Fruit fly (Drosophila melanogaster) whole organism, prepupa: Measurements from ENCODE around the gene CG13058.

ENCODE experiments used
- Blimp-1 ChIP-seq: fragments of 200-800 bp; sonication (Bioruptor generic); optimal IDR thresholded peaks from 3 replicates; lab custom pipeline; 2017; ENCODE audit warnings: missing biosample characterization, missing genetic modification characterization, mild to moderate bottlenecking, moderate library complexity, missing genetic modification reagents
- CG10631 ChIP-seq: fragments of 200-800 bp; sonication (Bioruptor generic); optimal IDR thresholded peaks from 2 replicates; lab custom pipeline; 2016; ENCODE audit warnings: missing biosample characterization, missing genetic modification characterization
- CG10669 ChIP-seq: fragments of 200-800 bp; sonication (Bioruptor generic); optimal IDR thresholded peaks from 3 replicates; lab custom pipeline; 2018; ENCODE audit warnings: missing biosample characterization, mild to moderate bottlenecking, missing genetic modification characterization, moderate library complexity
- CG11294 ChIP-seq: fragments of 200-800 bp; sonication (Bioruptor generic); IDR thresholded peaks from 2 replicates; pipeline ENCODE4 v1.3.6; 2022; ENCODE audit warnings: missing biosample characterization, missing genetic modification characterization
- CG11762 ChIP-seq: fragments of 200-800 bp; sonication (Bioruptor generic); optimal IDR thresholded peaks from 3 replicates; lab custom pipeline; 2016; ENCODE audit warnings: missing biosample characterization, missing genetic modification characterization; ENCODE audit not compliant: insufficient read depth
- CG15336 ChIP-seq: fragments of 200-800 bp; sonication (Bioruptor generic); IDR thresholded peaks from 2 replicates; pipeline ENCODE4 v1.3.6; 2022; ENCODE audit warnings: missing biosample characterization, missing genetic modification characterization
- CG16779 ChIP-seq: fragments of 200-800 bp; sonication (Bioruptor generic); optimal IDR thresholded peaks from 3 replicates; lab custom pipeline; 2017; ENCODE audit warnings: missing biosample characterization, mild to moderate bottlenecking, missing genetic modification characterization
- CG31627 ChIP-seq: fragments of 200-800 bp; sonication (Bioruptor generic); optimal IDR thresholded peaks from 3 replicates; lab custom pipeline; 2016; ENCODE audit warnings: missing biosample characterization, missing genetic modification characterization
- CG32006 ChIP-seq: fragments of 200-800 bp; sonication (Bioruptor generic); optimal IDR thresholded peaks from 3 replicates; lab custom pipeline; 2017; ENCODE audit warnings: missing biosample characterization, mild to moderate bottlenecking, missing genetic modification characterization
- CG34406 ChIP-seq: fragments of 200-800 bp; sonication (Bioruptor generic); optimal IDR thresholded peaks from 3 replicates; lab custom pipeline; 2016; ENCODE audit warnings: missing biosample characterization, missing genetic modification characterization
- CG3919 ChIP-seq: fragments of 200-800 bp; sonication (Bioruptor generic); optimal IDR thresholded peaks from 3 replicates; lab custom pipeline; 2016; ENCODE audit warnings: missing biosample characterization, missing genetic modification characterization
- CG4318 ChIP-seq: fragments of 200-800 bp; sonication (Bioruptor generic); optimal IDR thresholded peaks from 3 replicates; lab custom pipeline; 2017; ENCODE audit warnings: missing biosample characterization, mild to moderate bottlenecking, missing genetic modification characterization
- CG6276 ChIP-seq: fragments of 200-800 bp; sonication (Bioruptor generic); optimal IDR thresholded peaks from 2 replicates; lab custom pipeline; 2017; ENCODE audit warnings: missing biosample characterization, mild to moderate bottlenecking, missing genetic modification characterization
- CG6808 ChIP-seq: fragments of 200-800 bp; sonication (Bioruptor generic); optimal IDR thresholded peaks from 3 replicates; lab custom pipeline; 2017; ENCODE audit warnings: missing biosample characterization, missing genetic modification characterization, mild to moderate bottlenecking, moderate library complexity, missing genetic modification reagents
- CG6854 ChIP-seq: fragments of 200-800 bp; sonication (Bioruptor generic); optimal IDR thresholded peaks from 2 replicates; lab custom pipeline; 2017; ENCODE audit warnings: missing biosample characterization, mild to moderate bottlenecking, missing genetic modification characterization
- CG7368 ChIP-seq: fragments of 200-800 bp; sonication (Bioruptor generic); optimal IDR thresholded peaks from 3 replicates; lab custom pipeline; 2016; ENCODE audit warnings: missing biosample characterization, missing genetic modification characterization
- CG8119 ChIP-seq: fragments of 200-800 bp; sonication (Bioruptor generic); IDR thresholded peaks from 3 replicates; pipeline ENCODE4 v1.3.6; 2022; ENCODE audit warnings: missing biosample characterization, missing genetic modification characterization
- CG8319 ChIP-seq: fragments of 200-800 bp; sonication (Bioruptor generic); optimal IDR thresholded peaks from 3 replicates; lab custom pipeline; 2016; ENCODE audit warnings: missing biosample characterization, missing genetic modification characterization
- CG8632 ChIP-seq: fragments of 200-800 bp; sonication (Bioruptor generic); optimal IDR thresholded peaks from 3 replicates; lab custom pipeline; 2016; ENCODE audit warnings: missing biosample characterization, missing genetic modification characterization
- Eip78C ChIP-seq: fragments of 200-800 bp; sonication (Bioruptor generic); peaks from one replicate; lab custom pipeline; 2016; ENCODE audit warnings: missing biosample characterization, missing genetic modification characterization
- Eip93F ChIP-seq: fragments of 200-800 bp; sonication (Bioruptor generic); optimal IDR thresholded peaks from 2 replicates; lab custom pipeline; 2016; ENCODE audit warnings: missing biosample characterization, mild to moderate bottlenecking, missing genetic modification characterization
- Ets21C ChIP-seq: fragments of 200-800 bp; sonication (Bioruptor generic); optimal IDR thresholded peaks from 3 replicates; lab custom pipeline; 2016; ENCODE audit warnings: missing biosample characterization, missing genetic modification characterization
- Ets96B ChIP-seq: fragments of 200-800 bp; optimal IDR thresholded peaks from 2 replicates; lab custom pipeline; 2019; ENCODE audit warnings: missing biosample characterization, mild to moderate bottlenecking, missing genetic modification characterization, moderate library complexity
- Gug ChIP-seq: fragments of 200-800 bp; sonication (Bioruptor generic); IDR thresholded peaks from 2 replicates; pipeline ENCODE4 v1.3.6; 2022; ENCODE audit warnings: missing biosample characterization, missing genetic modification characterization
- Hr38 ChIP-seq: sonication (Bioruptor generic); optimal IDR thresholded peaks from 2 replicates; lab custom pipeline; 2016; ENCODE audit warnings: missing biosample characterization, missing genetic modification characterization
- Hr39 ChIP-seq: fragments of 200-800 bp; sonication (Bioruptor generic); optimal IDR thresholded peaks from 2 replicates; lab custom pipeline; 2016; ENCODE audit warnings: missing biosample characterization, missing genetic modification characterization
- Lpt ChIP-seq: fragments of 200-800 bp; sonication (Bioruptor generic); optimal IDR thresholded peaks from 3 replicates; lab custom pipeline; 2016; ENCODE audit warnings: missing biosample characterization, missing genetic modification characterization
- Sox102F ChIP-seq: fragments of 200-800 bp; sonication (Bioruptor generic); optimal IDR thresholded peaks from 2 replicates; lab custom pipeline; 2016; ENCODE audit warnings: missing biosample characterization, mild to moderate bottlenecking, missing genetic modification characterization
- Sox14 ChIP-seq: fragments of 200-800 bp; sonication (Bioruptor generic); optimal IDR thresholded peaks from 3 replicates; lab custom pipeline; 2016; ENCODE audit warnings: missing biosample characterization, missing genetic modification characterization
- achi ChIP-seq: fragments of 200-800 bp; sonication (Bioruptor generic); optimal IDR thresholded peaks from 3 replicates; lab custom pipeline; 2016; ENCODE audit warnings: missing biosample characterization, missing genetic modification characterization
- acj6 ChIP-seq: fragments of 200-800 bp; sonication (Bioruptor generic); optimal IDR thresholded peaks from 3 replicates; lab custom pipeline; 2016; ENCODE audit warnings: missing biosample characterization, missing genetic modification characterization
- cyc ChIP-seq: fragments of 200-800 bp; sonication (Bioruptor generic); optimal IDR thresholded peaks from 3 replicates; lab custom pipeline; 2016; ENCODE audit warnings: missing biosample characterization, missing genetic modification characterization
- dac ChIP-seq: fragments of 200-800 bp; sonication (Bioruptor generic); optimal IDR thresholded peaks from 2 replicates; lab custom pipeline; 2017; ENCODE audit warnings: missing biosample characterization, mild to moderate bottlenecking, missing genetic modification characterization
- eg ChIP-seq: fragments of 200-800 bp; sonication (Bioruptor generic); IDR thresholded peaks from 3 replicates; pipeline ENCODE4 v1.3.6; 2022; ENCODE audit warnings: missing biosample characterization, missing genetic modification characterization
- esn ChIP-seq: fragments of 200-800 bp; sonication (Bioruptor generic); optimal IDR thresholded peaks from 2 replicates; lab custom pipeline; 2016; ENCODE audit warnings: missing biosample characterization, mild to moderate bottlenecking, missing genetic modification characterization, moderate library complexity
- fkh ChIP-seq: fragments of 200-800 bp; sonication (Bioruptor generic); optimal IDR thresholded peaks from 3 replicates; lab custom pipeline; 2017; ENCODE audit warnings: missing biosample characterization, mild to moderate bottlenecking, missing genetic modification characterization, moderate library complexity
- lz ChIP-seq: fragments of 200-800 bp; sonication (Bioruptor generic); optimal IDR thresholded peaks from 3 replicates; lab custom pipeline; 2016; ENCODE audit warnings: missing biosample characterization, missing genetic modification characterization
- net ChIP-seq: fragments of 200-800 bp; sonication (Bioruptor generic); optimal IDR thresholded peaks from 3 replicates; lab custom pipeline; 2016; ENCODE audit warnings: missing biosample characterization, missing genetic modification characterization
- pdm3 ChIP-seq: fragments of 200-800 bp; sonication (Bioruptor generic); optimal IDR thresholded peaks from 3 replicates; lab custom pipeline; 2016; ENCODE audit warnings: missing biosample characterization, missing genetic modification characterization
- salr ChIP-seq, 2 experiments: fragments of 200-800 bp; sonication (Bioruptor generic); optimal IDR thresholded peaks; 3 replicates each; lab custom pipeline; 2016 to 2018; ENCODE audit warnings: missing biosample characterization in 2 of 2, missing genetic modification characterization in 2 of 2, mild to moderate bottlenecking in 1 of 2
- spab ChIP-seq: fragments of 200-800 bp; sonication (Bioruptor generic); optimal IDR thresholded peaks from 2 replicates; lab custom pipeline; 2017; ENCODE audit warnings: missing biosample characterization, mild to moderate bottlenecking, missing genetic modification characterization, missing genetic modification reagents
- ss ChIP-seq, 2 experiments: fragments of 200-800 bp; sonication (Bioruptor generic); optimal IDR thresholded peaks; 2 replicates in 1 of 2; 3 replicates in 1 of 2; lab custom pipeline; 2017 to 2018; ENCODE audit warnings: mild to moderate bottlenecking in 2 of 2, missing biosample characterization in 2 of 2, missing genetic modification characterization in 2 of 2, moderate library complexity in 1 of 2
- svp ChIP-seq: fragments of 200-800 bp; sonication (Bioruptor generic); peaks from one replicate; lab custom pipeline; 2016; ENCODE audit warnings: missing biosample characterization, missing genetic modification characterization

Gene CG13058

dm6 chr3L:16368199-16368598, 39.6 kb downstream of the CG13058 start, which contains the start of gene CG4842:
TSS of gene CG4842 (plus strand) at chr3L:16368389.
- TF ChIP-seq CG3919 (GFP tag; lab: Kevin White, UChicago), result no peak
- no peak for TF ChIP-seq Sox14 (GFP tag; lab: Kevin White, UChicago)
- no peak for TF ChIP-seq cyc (GFP tag; lab: Kevin White, UChicago)
- no peak for TF ChIP-seq CG6276 (GFP tag; lab: Kevin White, UChicago)
- peak; percentile 70 for TF ChIP-seq svp (GFP tag; lab: Kevin White, UChicago)

DNA sequence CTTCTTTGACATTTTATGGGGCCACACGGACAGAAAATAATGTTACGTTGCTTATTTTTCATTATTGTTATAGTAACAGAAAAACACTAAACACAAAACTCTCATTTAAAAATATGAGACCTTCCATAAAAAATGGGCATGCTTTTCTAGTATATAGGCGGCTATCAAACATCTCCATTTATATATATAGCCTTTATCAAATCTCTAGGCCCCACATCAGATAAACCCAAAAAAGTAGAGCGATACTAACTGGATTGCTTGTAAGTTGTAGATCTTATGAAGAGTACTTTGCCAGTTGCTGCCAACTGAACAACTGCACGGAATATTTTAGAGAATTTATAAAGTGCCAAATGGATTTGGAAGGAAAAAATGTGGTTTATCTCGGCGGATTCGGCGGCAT, 40.9 kb downstream of the CG13058 start, which contains the start of gene CG18814:
TSS of gene CG18814 (plus strand) at position 301 of the 400 bp plus-strand sequence.
- no peak for TF ChIP-seq CG7368
- no peak for TF ChIP-seq dac (GFP tag; lab: Kevin White, UChicago)
- TF ChIP-seq salr (GFP tag; optimal IDR thresholded peaks at IDR 0.05; lab: Kevin White, UChicago), result no peak
- no peak for TF ChIP-seq CG32006 (GFP tag; lab: Kevin White, UChicago)
- no peak for TF ChIP-seq acj6 (GFP tag; lab: Kevin White, UChicago)
- no peak for TF ChIP-seq esn (GFP tag; lab: Kevin White, UChicago)
- TF ChIP-seq spab (GFP tag; lab: Kevin White, UChicago), result no peak
- no peak for TF ChIP-seq Sox102F (GFP tag; lab: Kevin White, UChicago)
- no peak for TF ChIP-seq Blimp-1 (GFP tag; lab: Kevin White, UChicago)
- TF ChIP-seq CG8319, result no peak
- TF ChIP-seq Eip93F (GFP tag; lab: Kevin White, UChicago), result no peak
- no peak for TF ChIP-seq net (GFP tag; lab: Kevin White, UChicago)
- TF ChIP-seq, all 60 proteins: peak for 0

dm6 chr3L:16377768-16378764, 49.4 kb downstream of the CG13058 start, which contains the start of gene roq:
TSS of gene roq (minus strand) at chr3L:16378566.
- no peak for TF ChIP-seq CG4318 (GFP tag; lab: Kevin White, UChicago)
- no peak for TF ChIP-seq achi
- TF ChIP-seq Ets21C (GFP tag; lab: Kevin White, UChicago), result no peak
- TF ChIP-seq ss (GFP tag; optimal IDR thresholded peaks at IDR 0.05; lab: Kevin White, UChicago), result no peak
- no peak for TF ChIP-seq fkh (GFP tag; lab: Kevin White, UChicago)
- TF ChIP-seq salr (GFP tag; optimal IDR thresholded peaks at IDR 0.05; lab: Kevin White, UChicago), result no peak
- no peak for TF ChIP-seq CG6854 (GFP tag; lab: Kevin White, UChicago)
- peak; percentile 51 for TF ChIP-seq Eip93F (GFP tag; lab: Kevin White, UChicago)
- no peak for TF ChIP-seq CG10669 (GFP tag; lab: Kevin White, UChicago)
- TF ChIP-seq Sox14 (GFP tag; lab: Kevin White, UChicago), result peak; percentile 76
- TF ChIP-seq CG8632 (GFP tag; lab: Kevin White, UChicago), result no peak
- TF ChIP-seq CG7368, result no peak
- no peak for TF ChIP-seq svp (GFP tag; lab: Kevin White, UChicago)
- TF ChIP-seq CG10631 (GFP tag; lab: Kevin White, UChicago), result no peak
- no peak for TF ChIP-seq CG16779 (tag; lab: Kevin White, UChicago)
- TF ChIP-seq CG15336, result no peak
- TF ChIP-seq dac (GFP tag; lab: Kevin White, UChicago), result no peak
- TF ChIP-seq Blimp-1 (GFP tag; lab: Kevin White, UChicago), result peak; percentile 89
- no peak for TF ChIP-seq Ets96B (tag; lab: Kevin White, UChicago)
- peak; percentile 79 for TF ChIP-seq Eip78C (GFP tag; lab: Kevin White, UChicago)
- no peak for TF ChIP-seq CG3919 (GFP tag; lab: Kevin White, UChicago)
- no peak for TF ChIP-seq CG8119 (GFP tag; lab: Robert Waterston, UW)
- TF ChIP-seq CG11762 (GFP tag; lab: Kevin White, UChicago), result no peak
- TF ChIP-seq pdm3 (GFP tag; lab: Kevin White, UChicago), result no peak
- TF ChIP-seq CG34406, result no peak
- TF ChIP-seq Gug (GFP tag; lab: Robert Waterston, UW), result no peak
- TF ChIP-seq eg (GFP tag; lab: Robert Waterston, UW), result no peak
- TF ChIP-seq Sox102F (GFP tag; lab: Kevin White, UChicago), result no peak
- TF ChIP-seq net (GFP tag; lab: Kevin White, UChicago), result no peak
- TF ChIP-seq spab (GFP tag; lab: Kevin White, UChicago), result no peak
- TF ChIP-seq Hr38 (GFP tag; lab: Kevin White, UChicago), result no peak
- peak; percentile 1 for TF ChIP-seq lz (GFP tag; lab: Kevin White, UChicago)
- no peak for TF ChIP-seq CG6276 (GFP tag; lab: Kevin White, UChicago)
- no peak for TF ChIP-seq CG31627 (GFP tag; lab: Kevin White, UChicago)
- no peak for TF ChIP-seq Hr39 (GFP tag; lab: Kevin White, UChicago)
- peak; percentile 4 for TF ChIP-seq esn (GFP tag; lab: Kevin White, UChicago)
- TF ChIP-seq CG6808 (GFP tag; lab: Kevin White, UChicago), result no peak
- peak; percentile 9 for TF ChIP-seq Lpt
- TF ChIP-seq CG11294, result no peak
